Fruit fly (Drosophila melanogaster): ENCODE results near the gene CG8420.

Gene CG8420

dm6 chr3R:9287710-9288109, 41.3 kb downstream of the CG8420 start:
- TF ChIP-seq Dll (optimal IDR thresholded peaks at IDR 0.05) (no peak), psq (optimal IDR thresholded peaks at IDR 0.05) (no peak), usp (GFP tag; optimal IDR thresholded peaks at IDR 0.05) (no peak), pan (optimal IDR thresholded peaks at IDR 0.05) (no peak), EcR (GFP tag; optimal IDR thresholded peaks at IDR 0.05) (no peak)

- TF ChIP-seq usp (GFP tag; optimal IDR thresholded peaks at IDR 0.05) (no peak), psq (optimal IDR thresholded peaks at IDR 0.05) (no peak), EcR (GFP tag; optimal IDR thresholded peaks at IDR 0.05) (no peak), pan (optimal IDR thresholded peaks at IDR 0.05) (no peak), Dll (optimal IDR thresholded peaks at IDR 0.05) (no peak), CG8478 (optimal IDR thresholded peaks at IDR 0.05) (no peak)
Measured at dm6 chr3R:9297163-9297562, 50.7 kb downstream of the CG8420 start.

All from whole organism.